Worm (Caenorhabditis elegans) whole organism, young adult: ENCODE results near the gene R03G8.6.

Experiments used
- B0261.1 ChIP-seq: sonication (generic microtip); optimal IDR thresholded peaks from 2 replicates; lab custom pipeline; 2016; ENCODE audit warnings: mild to moderate bottlenecking, missing genetic modification characterization, moderate library complexity, missing compliant biosample characterization
- C17E4.6 ChIP-seq: fragments of 200-800 bp; sonication (Bioruptor generic); IDR thresholded peaks from 2 replicates; pipeline ENCODE4 v1.3.6; 2022; ENCODE audit warnings: missing genetic modification reagents, missing genetic modification characterization, missing compliant biosample characterization
- D2030.7 ChIP-seq: fragments of 200-800 bp; sonication (Bioruptor generic); IDR thresholded peaks from 2 replicates; pipeline ENCODE4 v1.3.6; 2022; ENCODE audit warnings: missing genetic modification reagents, missing genetic modification characterization, missing compliant biosample characterization
- F22D6.2 ChIP-seq: sonication (generic microtip); optimal IDR thresholded peaks from 2 replicates; lab custom pipeline; 2016; ENCODE audit warnings: mild to moderate bottlenecking, missing genetic modification characterization, missing compliant biosample characterization
- F23B12.7 ChIP-seq: sonication (generic microtip); optimal IDR thresholded peaks from 2 replicates; lab custom pipeline; 2017; ENCODE audit warnings: missing genetic modification characterization, mild to moderate bottlenecking, missing compliant biosample characterization, antibody characterized with exemption, moderate library complexity; ENCODE audit not compliant: insufficient read depth
- F57A8.1 ChIP-seq: fragments of 200-800 bp; sonication (Bioruptor generic); optimal IDR thresholded peaks from 2 replicates; lab custom pipeline; 2018; ENCODE audit warnings: mild to moderate bottlenecking, missing genetic modification characterization, moderate library complexity, missing compliant biosample characterization
- K11D2.4 ChIP-seq: fragments of 200-800 bp; sonication (Bioruptor generic); IDR thresholded peaks from 2 replicates; pipeline ENCODE4 v1.3.6; 2022; ENCODE audit warnings: missing genetic modification reagents, missing genetic modification characterization, missing compliant biosample characterization
- T26A5.8 ChIP-seq: sonication (generic microtip); optimal IDR thresholded peaks from 2 replicates; lab custom pipeline; 2016; ENCODE audit warnings: missing genetic modification characterization, missing compliant biosample characterization
- Y79H2A.3 ChIP-seq: fragments of 200-800 bp; sonication (Bioruptor generic); conservative IDR thresholded peaks from 2 replicates; pipeline ENCODE4 v1.3.6; 2022; ENCODE audit warnings: missing genetic modification reagents, missing genetic modification characterization, missing compliant biosample characterization
- akir-1 ChIP-seq: fragments of 200-800 bp; sonication (Bioruptor generic); optimal IDR thresholded peaks from 2 replicates; lab custom pipeline; 2018; ENCODE audit warnings: mild to moderate bottlenecking, missing genetic modification characterization, moderate library complexity, missing compliant biosample characterization
- aptf-2 ChIP-seq: fragments of 200-800 bp; sonication (Bioruptor generic); conservative IDR thresholded peaks from 2 replicates; pipeline ENCODE4 v1.3.6; 2022; ENCODE audit warnings: missing genetic modification reagents, missing genetic modification characterization, missing compliant biosample characterization
- athp-1 ChIP-seq: sonication (generic microtip); optimal IDR thresholded peaks from 2 replicates; lab custom pipeline; 2017; ENCODE audit warnings: mild to moderate bottlenecking, missing genetic modification characterization, missing compliant biosample characterization
- attf-3 ChIP-seq: fragments of 200-800 bp; sonication (Bioruptor generic); conservative IDR thresholded peaks from 2 replicates; pipeline ENCODE4 v1.3.6; 2022; ENCODE audit warnings: missing genetic modification reagents, missing genetic modification characterization, missing compliant biosample characterization
- attf-5 ChIP-seq: fragments of 200-800 bp; sonication (Bioruptor generic); optimal IDR thresholded peaks from 2 replicates; lab custom pipeline; 2018; ENCODE audit warnings: mild to moderate bottlenecking, missing genetic modification characterization, missing compliant biosample characterization
- ceh-27 ChIP-seq: fragments of 200-800 bp; sonication (Bioruptor generic); optimal IDR thresholded peaks from 2 replicates; lab custom pipeline; 2018; ENCODE audit warnings: mild to moderate bottlenecking, missing genetic modification characterization, moderate library complexity, missing compliant biosample characterization
- ceh-58 ChIP-seq: fragments of 200-800 bp; sonication (Bioruptor generic); IDR thresholded peaks from 2 replicates; pipeline ENCODE4 v1.3.6; 2022; ENCODE audit warnings: missing genetic modification characterization, missing compliant biosample characterization
- ceh-91 ChIP-seq: fragments of 200-800 bp; sonication (Bioruptor generic); IDR thresholded peaks from 2 replicates; pipeline ENCODE4 v1.3.6; 2022; ENCODE audit warnings: missing genetic modification reagents, missing genetic modification characterization, missing compliant biosample characterization
- chd-7 ChIP-seq: sonication (generic microtip); optimal IDR thresholded peaks from 2 replicates; lab custom pipeline; 2016; ENCODE audit warnings: mild to moderate bottlenecking, missing genetic modification characterization, moderate library complexity, missing compliant biosample characterization
- egl-18 ChIP-seq: fragments of 200-800 bp; sonication (Bioruptor generic); IDR thresholded peaks from 2 replicates; pipeline ENCODE4 v1.3.6; 2022; ENCODE audit warnings: missing genetic modification reagents, missing genetic modification characterization, missing compliant biosample characterization
- egrh-3 ChIP-seq: fragments of 200-800 bp; sonication (Bioruptor generic); IDR thresholded peaks from 2 replicates; pipeline ENCODE4 v1.3.6; 2022; ENCODE audit warnings: missing genetic modification reagents, missing genetic modification characterization, missing compliant biosample characterization
- ekl-4 ChIP-seq: fragments of 200-800 bp; sonication (Bioruptor generic); IDR thresholded peaks from 2 replicates; pipeline ENCODE4 v1.3.6; 2022; ENCODE audit warnings: missing genetic modification reagents, missing genetic modification characterization, missing compliant biosample characterization
- ets-4 ChIP-seq: fragments of 200-800 bp; sonication (Bioruptor generic); optimal IDR thresholded peaks from 2 replicates; lab custom pipeline; 2018; ENCODE audit warnings: mild to moderate bottlenecking, missing genetic modification characterization, missing compliant biosample characterization
- him-1 ChIP-seq: sonication (generic microtip); optimal IDR thresholded peaks from 2 replicates; lab custom pipeline; 2016; ENCODE audit warnings: missing genotype, missing genetic modification reagents, missing genetic modification characterization, missing compliant biosample characterization
- hmg-20 ChIP-seq: fragments of 200-800 bp; sonication (Bioruptor generic); IDR thresholded peaks from 2 replicates; pipeline ENCODE4 v1.3.6; 2022; ENCODE audit warnings: missing genetic modification reagents, missing genetic modification characterization, missing compliant biosample characterization
- lag-1 ChIP-seq: fragments of 200-800 bp; sonication (Bioruptor generic); IDR thresholded peaks from 2 replicates; pipeline ENCODE4 v1.3.6; 2022; ENCODE audit warnings: missing genetic modification reagents, missing genetic modification characterization, missing compliant biosample characterization
- madf-3 ChIP-seq: fragments of 200-800 bp; sonication (Bioruptor generic); IDR thresholded peaks from 2 replicates; pipeline ENCODE4 v1.3.6; 2022; ENCODE audit warnings: missing genetic modification reagents, missing genetic modification characterization, missing compliant biosample characterization
- nhr-120 ChIP-seq: fragments of 200-800 bp; sonication (Bioruptor generic); IDR thresholded peaks from 2 replicates; pipeline ENCODE4 v1.3.6; 2022; ENCODE audit warnings: missing genetic modification characterization, missing compliant biosample characterization
- nhr-179 ChIP-seq: sonication (generic microtip); optimal IDR thresholded peaks from 2 replicates; lab custom pipeline; 2016; ENCODE audit warnings: mild to moderate bottlenecking, missing genetic modification characterization, missing compliant biosample characterization
- nhr-27 ChIP-seq: fragments of 200-800 bp; sonication (Bioruptor generic); optimal IDR thresholded peaks from 2 replicates; lab custom pipeline; 2018; ENCODE audit warnings: mild to moderate bottlenecking, missing genetic modification characterization, moderate library complexity, missing compliant biosample characterization
- pha-4 ChIP-seq: fragments of 150-350 bp; sonication (generic microtip); optimal IDR thresholded peaks from 2 replicates; lab custom pipeline; 2014; ENCODE audit warnings: missing biosample characterization, missing genetic modification reagents, missing genetic modification characterization
- rcor-1 ChIP-seq: fragments of 200-800 bp; sonication (Bioruptor generic); IDR thresholded peaks from 2 replicates; pipeline ENCODE4 v1.3.6; 2022; ENCODE audit warnings: missing genetic modification reagents, missing genetic modification characterization, missing compliant biosample characterization
- rec-8 ChIP-seq, 2 experiments: sonication (generic microtip); optimal IDR thresholded peaks; 2 replicates each; lab custom pipeline; 2016; ENCODE audit warnings: mild to moderate bottlenecking in 2 of 2, missing genetic modification characterization in 2 of 2, missing genetic modification reagents in 2 of 2, missing genotype in 2 of 2, missing biosample characterization in 1 of 2, missing compliant biosample characterization in 1 of 2, moderate library complexity in 1 of 2
- repo-1 ChIP-seq: sonication (generic microtip); optimal IDR thresholded peaks from 2 replicates; lab custom pipeline; 2017; ENCODE audit warnings: mild to moderate bottlenecking, missing genetic modification characterization, missing compliant biosample characterization
- rpc-1 ChIP-seq, 2 experiments: fragments of 150-350 bp in 1 of 2; sonication (generic microtip) in 1 of 2; optimal IDR thresholded peaks; 2 replicates each; lab custom pipeline; 2014 to 2018; ENCODE audit warnings: missing biosample characterization in 1 of 2, missing genetic modification characterization in 1 of 2, missing genetic modification reagents in 1 of 2, missing genotype in 1 of 2
- sea-2 ChIP-seq: fragments of 200-800 bp; sonication (Bioruptor generic); IDR thresholded peaks from 2 replicates; pipeline ENCODE4 v1.3.6; 2022; ENCODE audit warnings: missing genetic modification characterization, missing compliant biosample characterization
- snpc-1.1 ChIP-seq: sonication (generic microtip); optimal IDR thresholded peaks from 2 replicates; lab custom pipeline; 2017; ENCODE audit warnings: missing genetic modification characterization, mild to moderate bottlenecking, missing compliant biosample characterization, antibody characterized with exemption, moderate library complexity, missing genotype, missing genetic modification reagents; ENCODE audit not compliant: insufficient read depth
- snpc-1.3 ChIP-seq: sonication (generic microtip); optimal IDR thresholded peaks from 2 replicates; lab custom pipeline; 2017; ENCODE audit warnings: missing genetic modification characterization, mild to moderate bottlenecking, missing compliant biosample characterization, antibody characterized with exemption, moderate library complexity, missing genotype, missing genetic modification reagents; ENCODE audit not compliant: insufficient read depth
- somi-1 ChIP-seq: fragments of 200-800 bp; sonication (Bioruptor generic); optimal IDR thresholded peaks from 2 replicates; lab custom pipeline; 2018; ENCODE audit warnings: mild to moderate bottlenecking, missing genetic modification characterization, missing compliant biosample characterization
- tbp1 ChIP-seq: fragments of 200-800 bp; sonication (Bioruptor generic); optimal IDR thresholded peaks from 2 replicates; lab custom pipeline; 2018; ENCODE audit warnings: mild to moderate bottlenecking, missing genetic modification characterization, missing compliant biosample characterization
- tlf-1 ChIP-seq: fragments of 200-800 bp; sonication (Bioruptor generic); optimal IDR thresholded peaks from 2 replicates; lab custom pipeline; 2018; ENCODE audit warnings: mild to moderate bottlenecking, missing genetic modification characterization, missing compliant biosample characterization
- unc-130 ChIP-seq: sonication (generic microtip); optimal IDR thresholded peaks from 2 replicates; lab custom pipeline; 2016; ENCODE audit warnings: missing genetic modification reagents, missing genetic modification characterization, missing compliant biosample characterization
- zfh-2 ChIP-seq: fragments of 200-800 bp; sonication (Bioruptor generic); conservative IDR thresholded peaks from 2 replicates; pipeline ENCODE4 v1.3.6; 2022; ENCODE audit warnings: missing genetic modification reagents, missing genetic modification characterization, missing compliant biosample characterization
- ztf-18 ChIP-seq: sonication (generic microtip); optimal IDR thresholded peaks from 2 replicates; lab custom pipeline; 2016; ENCODE audit warnings: missing genotype, mild to moderate bottlenecking, missing genetic modification characterization, missing compliant biosample characterization
- ztf-25 ChIP-seq: fragments of 200-800 bp; sonication (Bioruptor generic); IDR thresholded peaks from 2 replicates; pipeline ENCODE4 v1.3.6; 2022; ENCODE audit warnings: missing genetic modification reagents, missing genetic modification characterization, missing compliant biosample characterization
- ztf-26 ChIP-seq: sonication (generic microtip); optimal IDR thresholded peaks from 2 replicates; lab custom pipeline; 2017; ENCODE audit warnings: missing genetic modification characterization, missing compliant biosample characterization
- ztf-28 ChIP-seq: fragments of 200-800 bp; sonication (Bioruptor generic); IDR thresholded peaks from 2 replicates; pipeline ENCODE4 v1.3.6; 2022; ENCODE audit warnings: missing genetic modification reagents, missing genetic modification characterization, missing compliant biosample characterization
- ztf-3 ChIP-seq: fragments of 200-800 bp; sonication (Bioruptor generic); optimal IDR thresholded peaks from 2 replicates; lab custom pipeline; 2018; ENCODE audit warnings: mild to moderate bottlenecking, missing genetic modification characterization, missing compliant biosample characterization

R03G8.6 gene

ce11 chrX:13121104-13121503, 20.8 kb upstream of the R03G8.6 start:
- TF ChIP-seq him-1 (peak; percentile 37), F57A8.1 (GFP tag; lab: Kevin White, UChicago) (no peak), F23B12.7 (tag; lab: Kevin White, UChicago) (peak; percentile 67), ets-4 (GFP tag; lab: Kevin White, UChicago) (peak; percentile 84), aptf-2 (0 out of 2 replicates have a peak, but pooled peaks have one; percentile 46), attf-5 (GFP tag; lab: Kevin White, UChicago) (peak; percentile 75), D2030.7 (peak; percentile 88), rcor-1 (GFP tag; lab: Robert Waterston, UW) (peak; percentile 65; the same call in 1 of the 2 replicates), sea-2 (GFP tag; lab: Robert Waterston, UW) (0 out of 2 replicates have a peak, but pooled peaks have one; percentile 61), chd-7 (tag; lab: Kevin White, UChicago) (peak; percentile 90), ekl-4 (peak; percentile 45; the same call in 1 of the 2 replicates), lag-1 (GFP tag; lab: Robert Waterston, UW) (no peak), rec-8 (tag; optimal IDR thresholded peaks at IDR 0.05; lab: Kevin White, UChicago) (peak; percentile 9 to 46), repo-1 (peak; percentile 68), hmg-20 (peak; percentile 69; the same call in 1 of the 2 replicates), athp-1 (no peak), Y79H2A.3 (GFP tag; lab: Robert Waterston, UW) (0 out of 2 replicates have a peak, but pooled peaks have one; percentile 70), snpc-1.3 (peak; percentile 92), nhr-27 (peak; percentile 58), ztf-25 (GFP tag; lab: Robert Waterston, UW) (0 out of 2 replicates have a peak, but pooled peaks have one; percentile 74), snpc-1.1 (tag; lab: Kevin White, UChicago) (peak; percentile 20), ceh-58 (GFP tag; lab: Robert Waterston, UW) (no peak), attf-3 (GFP tag; lab: Robert Waterston, UW) (peak; percentile 56; the same call in 1 of the 2 replicates), tbp1 (GFP tag; lab: Kevin White, UChicago) (peak; percentile 99), egl-18 (peak; percentile 75; the same call in 1 of the 2 replicates), somi-1 (GFP tag; lab: Kevin White, UChicago) (peak; percentile 81), tlf-1 (GFP tag; lab: Kevin White, UChicago) (peak; percentile 48), K11D2.4 (GFP tag; lab: Robert Waterston, UW) (peak; percentile 44; the same call in 1 of the 2 replicates), F22D6.2 (tag; lab: Kevin White, UChicago) (no peak), ceh-91 (GFP tag; lab: Robert Waterston, UW) (no peak), B0261.1 (peak; percentile 98), pha-4 (tag; lab: Kevin White, UChicago) (no peak), ztf-3 (GFP tag; lab: Kevin White, UChicago) (peak; percentile 16), nhr-179 (tag; lab: Kevin White, UChicago) (no peak), ztf-18 (peak; percentile 71), zfh-2 (GFP tag; lab: Robert Waterston, UW) (no peak), ztf-26 (tag; lab: Kevin White, UChicago) (peak; percentile 81), rpc-1 (optimal IDR thresholded peaks at IDR 0.05; lab: Kevin White, UChicago) (peak; percentile 82), rpc-1 (tag; optimal IDR thresholded peaks at IDR 0.05; lab: Kevin White, UChicago) (peak; percentile 87), ztf-28 (GFP tag; lab: Robert Waterston, UW) (peak; percentile 78; the same call in 1 of the 2 replicates), ceh-27 (peak; percentile 81), unc-130 (peak; percentile 41), nhr-120 (no peak), C17E4.6 (GFP tag; lab: Robert Waterston, UW) (no peak), T26A5.8 (tag; lab: Kevin White, UChicago) (peak; percentile 84), madf-3 (GFP tag; lab: Robert Waterston, UW) (peak; percentile 75), egrh-3 (peak; percentile 38; the same call in 1 of the 2 replicates), akir-1 (GFP tag; lab: Kevin White, UChicago) (peak; percentile 47)
